Fruit fly (Drosophila melanogaster) whole organism, embryonic: ENCODE measurements around the gene Tcs6.

Source experiments
- BEAF-32 ChIP-seq: fragments of 200-800 bp; sonication (Bioruptor generic); optimal IDR thresholded peaks from 3 replicates; lab custom pipeline; 2017; ENCODE audit warnings: missing biosample characterization, missing genetic modification characterization, mild to moderate bottlenecking, moderate library complexity, missing genetic modification reagents
- Bteb2 ChIP-seq: fragments of 200-800 bp; sonication (Bioruptor generic); optimal IDR thresholded peaks from 2 replicates; lab custom pipeline; 2016; ENCODE audit warnings: missing biosample characterization, missing genetic modification characterization
- CG1024 ChIP-seq: fragments of 200-800 bp; sonication (Bioruptor generic); IDR thresholded peaks from 2 replicates; pipeline ENCODE4 v1.3.6; 2022; ENCODE audit warnings: missing biosample characterization, missing genetic modification characterization
- CG12155 ChIP-seq: fragments of 200-800 bp; sonication (Bioruptor generic); optimal IDR thresholded peaks from 3 replicates; lab custom pipeline; 2016; ENCODE audit warnings: missing biosample characterization, missing genetic modification characterization
- CG12391 ChIP-seq: fragments of 200-800 bp; sonication (Bioruptor generic); optimal IDR thresholded peaks from 3 replicates; lab custom pipeline; 2018; ENCODE audit warnings: missing biosample characterization, mild to moderate bottlenecking, missing genetic modification characterization, moderate library complexity
- CG13775 ChIP-seq: fragments of 200-800 bp; sonication (Bioruptor generic); optimal IDR thresholded peaks from 3 replicates; lab custom pipeline; 2017; ENCODE audit warnings: missing biosample characterization, mild to moderate bottlenecking, missing genetic modification characterization
- CG14050 ChIP-seq: fragments of 200-800 bp; sonication (Bioruptor generic); IDR thresholded peaks from 3 replicates; pipeline ENCODE4 v1.3.6; 2022; ENCODE audit warnings: missing biosample characterization, missing genetic modification characterization
- CG14710 ChIP-seq: fragments of 200-800 bp; sonication (Bioruptor generic); optimal IDR thresholded peaks from 3 replicates; lab custom pipeline; 2019; ENCODE audit warnings: missing biosample characterization, mild to moderate bottlenecking, missing genetic modification characterization, moderate library complexity
- CG15696 ChIP-seq: fragments of 200-800 bp; sonication (Bioruptor generic); optimal IDR thresholded peaks from 2 replicates; lab custom pipeline; 2019; ENCODE audit warnings: missing biosample characterization, mild to moderate bottlenecking, missing genetic modification characterization, moderate library complexity
- CG17361 ChIP-seq: fragments of 200-800 bp; sonication (Bioruptor generic); IDR thresholded peaks from 3 replicates; pipeline ENCODE4 v1.3.6; 2022; ENCODE audit warnings: missing biosample characterization, missing genetic modification characterization
- CG1792 ChIP-seq: fragments of 200-800 bp; sonication (Bioruptor generic); optimal IDR thresholded peaks from 2 replicates; lab custom pipeline; 2016; ENCODE audit warnings: missing biosample characterization, missing genetic modification characterization
- CG31388 ChIP-seq: fragments of 200-800 bp; sonication (Bioruptor generic); optimal IDR thresholded peaks from 2 replicates; lab custom pipeline; 2016; ENCODE audit warnings: missing biosample characterization, missing genetic modification characterization
- CG32532 ChIP-seq: fragments of 200-800 bp; sonication (Bioruptor generic); IDR thresholded peaks from 2 replicates; pipeline ENCODE4 v1.3.6; 2022; ENCODE audit warnings: missing biosample characterization, missing genetic modification characterization
- CG3847 ChIP-seq: fragments of 200-800 bp; sonication (Bioruptor generic); IDR thresholded peaks from 2 replicates; pipeline ENCODE4 v1.3.6; 2022; ENCODE audit warnings: missing biosample characterization, missing genetic modification characterization
- CG43689 ChIP-seq: fragments of 200-800 bp; sonication (Bioruptor generic); IDR thresholded peaks from 2 replicates; pipeline ENCODE4 v1.3.6; 2022; ENCODE audit warnings: missing biosample characterization, missing genetic modification characterization
- CG7372 ChIP-seq: fragments of 200-800 bp; sonication (Bioruptor generic); IDR thresholded peaks from 2 replicates; pipeline ENCODE4 v1.3.6; 2022; ENCODE audit warnings: missing biosample characterization, missing genetic modification characterization
- CG9609 ChIP-seq: fragments of 200-800 bp; sonication (Bioruptor generic); optimal IDR thresholded peaks from 3 replicates; lab custom pipeline; 2016; ENCODE audit warnings: missing biosample characterization, missing genetic modification characterization
- D ChIP-seq, 2 experiments: fragments of 200-800 bp in 1 of 2; fragments of >200 bp in 1 of 2; sonication (Bioruptor generic) in 1 of 2; optimal IDR thresholded peaks; 2 replicates in 1 of 2; 3 replicates in 1 of 2; lab custom pipeline; 2017; ENCODE audit warnings: mild to moderate bottlenecking in 1 of 2, missing biosample characterization in 1 of 2, missing genetic modification characterization in 1 of 2, missing genetic modification reagents in 1 of 2
- Dll ChIP-seq: fragments of 200-800 bp; sonication (Bioruptor generic); IDR thresholded peaks from 4 replicates; pipeline ENCODE4 v1.3.6; 2022; ENCODE audit warnings: missing biosample characterization, missing genetic modification characterization; ENCODE audit not compliant: partially characterized antibody
- Fer3 ChIP-seq: fragments of 200-800 bp; sonication (Bioruptor generic); optimal IDR thresholded peaks from 2 replicates; lab custom pipeline; 2018; ENCODE audit warnings: missing biosample characterization, mild to moderate bottlenecking, missing genetic modification characterization, moderate library complexity
- Gug ChIP-seq: fragments of 200-800 bp; sonication (Bioruptor generic); IDR thresholded peaks from 4 replicates; pipeline ENCODE4 v1.3.6; 2022; ENCODE audit warnings: missing biosample characterization, missing genetic modification characterization
- H2.0 ChIP-seq: fragments of 200-800 bp; sonication (Bioruptor generic); IDR thresholded peaks from 2 replicates; pipeline ENCODE4 v1.3.6; 2022; ENCODE audit warnings: missing biosample characterization, missing genetic modification characterization
- HLH54F ChIP-seq: fragments of 200-800 bp; sonication (Bioruptor generic); optimal IDR thresholded peaks from 3 replicates; lab custom pipeline; 2016; ENCODE audit warnings: missing biosample characterization, missing genetic modification characterization
- HmgZ ChIP-seq: fragments of 200-800 bp; sonication (Bioruptor generic); optimal IDR thresholded peaks from 2 replicates; lab custom pipeline; 2018; ENCODE audit warnings: missing biosample characterization, mild to moderate bottlenecking, missing genetic modification characterization
- Oaz ChIP-seq: fragments of 200-800 bp; sonication (Bioruptor generic); IDR thresholded peaks from 2 replicates; pipeline ENCODE4 v1.3.6; 2022; ENCODE audit warnings: missing biosample characterization, missing genetic modification characterization
- Rfx ChIP-seq: fragments of 200-800 bp; sonication (Bioruptor generic); IDR thresholded peaks from 2 replicates; pipeline ENCODE4 v1.3.6; 2022; ENCODE audit warnings: missing biosample characterization, missing genetic modification characterization
- Rx ChIP-seq: fragments of 200-800 bp; sonication (Bioruptor generic); IDR thresholded peaks from 2 replicates; pipeline ENCODE4 v1.3.6; 2022; ENCODE audit warnings: missing biosample characterization, missing genetic modification characterization
- Taf1 ChIP-seq: fragments of 200-800 bp; sonication (Bioruptor generic); IDR thresholded peaks from 2 replicates; pipeline ENCODE4 v1.3.6; 2022; ENCODE audit warnings: missing biosample characterization, missing genetic modification characterization
- abd-A ChIP-seq: fragments of 200-800 bp; sonication (Bioruptor generic); optimal IDR thresholded peaks from 3 replicates; lab custom pipeline; 2019; ENCODE audit warnings: missing biosample characterization, mild to moderate bottlenecking, missing genetic modification characterization, moderate library complexity
- amos ChIP-seq: fragments of 200-800 bp; sonication (Bioruptor generic); IDR thresholded peaks from 2 replicates; pipeline ENCODE4 v1.3.6; 2022; ENCODE audit warnings: missing biosample characterization, missing genetic modification characterization; ENCODE audit not compliant: partially characterized antibody
- corto ChIP-seq: fragments of 200-800 bp; sonication (Bioruptor generic); optimal IDR thresholded peaks from 2 replicates; lab custom pipeline; 2016; ENCODE audit warnings: missing biosample characterization, mild to moderate bottlenecking, missing genetic modification characterization, moderate library complexity
- dati ChIP-seq: fragments of 200-800 bp; sonication (Bioruptor generic); IDR thresholded peaks from 2 replicates; pipeline ENCODE4 v1.3.6; 2022; ENCODE audit warnings: missing biosample characterization, missing genetic modification characterization
- dm ChIP-seq: fragments of 200-800 bp; sonication (Bioruptor generic); optimal IDR thresholded peaks from 3 replicates; lab custom pipeline; 2016; ENCODE audit warnings: missing biosample characterization, missing genetic modification characterization
- dpn ChIP-seq, 2 experiments: fragments of 200-800 bp; sonication (Bioruptor generic); optimal IDR thresholded peaks; 3 replicates each; lab custom pipeline; 2016; ENCODE audit warnings: missing biosample characterization in 2 of 2, missing genetic modification characterization in 2 of 2
- fd3F ChIP-seq: fragments of 200-800 bp; sonication (Bioruptor generic); optimal IDR thresholded peaks from 2 replicates; lab custom pipeline; 2018; ENCODE audit warnings: missing biosample characterization, mild to moderate bottlenecking, missing genetic modification characterization, moderate library complexity
- gcm ChIP-seq: fragments of 200-800 bp; sonication (Bioruptor generic); optimal IDR thresholded peaks from 2 replicates; lab custom pipeline; 2019; ENCODE audit warnings: missing biosample characterization, mild to moderate bottlenecking, missing genetic modification characterization, moderate library complexity
- gsb-n ChIP-seq: fragments of 200-800 bp; sonication (Bioruptor generic); optimal IDR thresholded peaks from 3 replicates; lab custom pipeline; 2018; ENCODE audit warnings: missing biosample characterization, mild to moderate bottlenecking, missing genetic modification characterization
- lbe ChIP-seq: fragments of 200-800 bp; sonication (Bioruptor generic); optimal IDR thresholded peaks from 2 replicates; lab custom pipeline; 2016; ENCODE audit warnings: missing biosample characterization, mild to moderate bottlenecking, missing genetic modification characterization
- otp ChIP-seq: fragments of 200-800 bp; sonication (Bioruptor generic); IDR thresholded peaks from 3 replicates; pipeline ENCODE4, ENCODE4 v1.3.6; 2022; ENCODE audit warnings: missing biosample characterization, missing genetic modification characterization
- pho ChIP-seq: fragments of 200-800 bp; sonication (Bioruptor generic); optimal IDR thresholded peaks from 2 replicates; lab custom pipeline; 2016; ENCODE audit warnings: missing biosample characterization, missing genetic modification characterization
- pita ChIP-seq: fragments of 200-800 bp; sonication (Bioruptor generic); optimal IDR thresholded peaks from 2 replicates; lab custom pipeline; 2017; ENCODE audit warnings: missing biosample characterization, mild to moderate bottlenecking, missing genetic modification characterization
- pnt ChIP-seq: fragments of 200-800 bp; sonication (Bioruptor generic); optimal IDR thresholded peaks from 3 replicates; lab custom pipeline; 2016; ENCODE audit warnings: missing biosample characterization, missing genetic modification characterization
- sd ChIP-seq: fragments of 200-800 bp; sonication (Bioruptor generic); optimal IDR thresholded peaks from 3 replicates; lab custom pipeline; 2018; ENCODE audit warnings: missing biosample characterization, mild to moderate bottlenecking, missing genetic modification characterization, moderate library complexity
- tgo ChIP-seq: fragments of 200-800 bp; sonication (Bioruptor generic); IDR thresholded peaks from 3 replicates; pipeline ENCODE4 v1.3.6; 2022; ENCODE audit warnings: missing biosample characterization, missing genetic modification characterization
- tin ChIP-seq: fragments of 200-800 bp; sonication (Bioruptor generic); optimal IDR thresholded peaks from 3 replicates; lab custom pipeline; 2016; ENCODE audit warnings: missing biosample characterization, missing genetic modification characterization
- tna ChIP-seq: fragments of 200-800 bp; sonication (Bioruptor generic); IDR thresholded peaks from 2 replicates; pipeline ENCODE4 v1.3.6; 2022; ENCODE audit warnings: missing biosample characterization, missing genetic modification characterization; ENCODE audit not compliant: partially characterized antibody
- toy ChIP-seq: fragments of 200-800 bp; sonication (Bioruptor generic); IDR thresholded peaks from 2 replicates; pipeline ENCODE4 v1.3.6; 2022; ENCODE audit warnings: missing biosample characterization, missing genetic modification characterization
- vvl ChIP-seq: fragments of 200-800 bp; sonication (Bioruptor generic); IDR thresholded peaks from 2 replicates; pipeline ENCODE4 v1.3.6; 2022; ENCODE audit warnings: missing biosample characterization, missing genetic modification characterization
- wor ChIP-seq: fragments of 200-800 bp; sonication (Bioruptor generic); IDR thresholded peaks from 2 replicates; pipeline ENCODE4 v1.3.6; 2022; ENCODE audit warnings: missing biosample characterization, missing genetic modification characterization

Tcs6 gene

dm6 chr3R:26052150-26052908 is 5.7 kb downstream of the Tcs6 start, which contains the start of the genes Exo84 and Vps2:
Exo84 (minus strand) TSS chr3R:26052257.
Vps2 (plus strand) TSS chr3R:26052821.
- TF ChIP-seq lbe: no peak
- TF ChIP-seq CG1024 (GFP tag; lab: Robert Waterston, UW): no peak
- TF ChIP-seq CG12155 (GFP tag; lab: Kevin White, UChicago): peak; percentile 6
- TF ChIP-seq otp: no peak
- TF ChIP-seq tna (GFP tag; lab: Robert Waterston, UW): no peak
- TF ChIP-seq CG9609: peak; percentile 17
- no peak for TF ChIP-seq gsb-n (tag; lab: Kevin White, UChicago)
- TF ChIP-seq Dll (GFP tag; lab: Robert Waterston, UW): no peak
- peak; percentile 61 for TF ChIP-seq CG15696
- peak; percentile 30; the same call in 1 of the 3 replicates for TF ChIP-seq tgo (GFP tag; lab: Robert Waterston, UW)
- peak; percentile 58 for TF ChIP-seq sd
- TF ChIP-seq D (optimal IDR thresholded peaks at IDR 0.05; lab: Kevin White, UChicago): no peak
- peak; percentile 17 for TF ChIP-seq D (GFP tag; optimal IDR thresholded peaks at IDR 0.05; lab: Kevin White, UChicago)
- TF ChIP-seq wor (GFP tag; lab: Robert Waterston, UW): no peak
- peak; percentile 44 for TF ChIP-seq HLH54F
- TF ChIP-seq H2.0 (GFP tag; lab: Robert Waterston, UW): 0 out of 2 replicates have a peak, but pooled peaks have one; percentile 32
- no peak for TF ChIP-seq dm (GFP tag; lab: Kevin White, UChicago)
- TF ChIP-seq Rfx: peak; percentile 31; the same call in 1 of the 2 replicates
- peak; percentile 47 for TF ChIP-seq pho (GFP tag; lab: Kevin White, UChicago)
- peak; percentile 71 for TF ChIP-seq CG13775
- no peak for TF ChIP-seq CG1792
- TF ChIP-seq Bteb2 (GFP tag; lab: Kevin White, UChicago): no peak
- TF ChIP-seq Gug: peak; percentile 34; the same call in 1 of the 4 replicates
- TF ChIP-seq pita (GFP tag; lab: Kevin White, UChicago): no peak
- no peak for TF ChIP-seq corto
- TF ChIP-seq pnt (GFP tag; lab: Kevin White, UChicago): peak; percentile 53
- TF ChIP-seq CG17361 (GFP tag; lab: Robert Waterston, UW): peak; percentile 90
- TF ChIP-seq CG12391 (tag; lab: Kevin White, UChicago): peak; percentile 71
- TF ChIP-seq CG7372 (GFP tag; lab: Robert Waterston, UW): peak; percentile 42; the same call in 1 of the 2 replicates
- peak; percentile 13; the same call in 1 of the 2 replicates for TF ChIP-seq vvl (GFP tag; lab: Robert Waterston, UW)
- no peak for TF ChIP-seq gcm (GFP tag; lab: Kevin White, UChicago)
- TF ChIP-seq dati (GFP tag; lab: Robert Waterston, UW): no peak
- TF ChIP-seq Fer3 (tag; lab: Kevin White, UChicago): peak; percentile 18
- TF ChIP-seq tin (GFP tag; lab: Kevin White, UChicago): peak; percentile 62
- peak; percentile 17 for TF ChIP-seq BEAF-32
- TF ChIP-seq CG14710 (tag; lab: Kevin White, UChicago): peak; percentile 68
- peak; percentile 29 for TF ChIP-seq fd3F (GFP tag; lab: Kevin White, UChicago)
- no peak for TF ChIP-seq CG43689
- TF ChIP-seq CG3847: peak; percentile 53; the same call in 1 of the 2 replicates
- TF ChIP-seq CG31388 (GFP tag; lab: Kevin White, UChicago): no peak
- TF ChIP-seq abd-A (tag; lab: Kevin White, UChicago): no peak
- no peak for TF ChIP-seq HmgZ
- 0 out of 2 replicates have a peak, but pooled peaks have one; percentile 32 for TF ChIP-seq amos (GFP tag; lab: Robert Waterston, UW)
- no peak for TF ChIP-seq CG14050
- peak; percentile 22; the same call in 1 of the 2 replicates for TF ChIP-seq Oaz
- TF ChIP-seq Taf1 (GFP tag; lab: Robert Waterston, UW): no peak
- no peak for TF ChIP-seq Rx
- TF ChIP-seq dpn (GFP tag; optimal IDR thresholded peaks at IDR 0.05; lab: Kevin White, UChicago): peak in 1 of 2 experiments; percentile 2
- TF ChIP-seq toy: no peak
- peak; percentile 39; the same call in 1 of the 2 replicates for TF ChIP-seq CG32532 (GFP tag; lab: Robert Waterston, UW)
